Worm (Caenorhabditis elegans) whole organism, dauer: ENCODE measurements around the gene sysm-1.

Experiments used
- unc-62 ChIP-seq: sonication (generic microtip); optimal IDR thresholded peaks from 2 replicates; lab custom pipeline; 2017; ENCODE audit warnings: missing biosample characterization, missing genetic modification reagents, missing genetic modification characterization

The sysm-1 gene

ce11 chrII:9083093-9083492 is at the start of gene sysm-1:
Gene sysm-1 (minus strand): TSS chrII:9083193.
- TF ChIP-seq unc-62 (GFP tag; lab: Kevin White, UChicago), result no peak

DNA sequence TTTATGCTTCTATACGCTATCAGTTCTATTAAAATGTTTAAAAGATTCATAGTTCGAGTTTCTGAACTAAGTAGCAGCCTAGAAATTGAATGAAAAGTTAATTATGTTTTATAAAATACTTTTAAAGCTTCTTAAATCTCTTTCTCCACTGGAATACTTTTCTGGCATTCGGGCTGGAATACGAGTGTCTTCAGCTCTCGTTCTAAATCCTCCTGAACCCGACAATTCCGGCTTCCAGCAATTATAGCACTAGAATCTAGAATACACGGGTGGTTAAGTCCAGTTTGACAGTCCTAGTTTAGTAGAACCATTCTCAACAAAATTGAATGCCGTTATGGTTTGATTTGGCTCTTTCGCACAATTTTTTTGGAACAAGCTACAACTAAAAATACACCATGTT is 49.3 kb upstream of the sysm-1 start:
- no peak for TF ChIP-seq unc-62 (GFP tag; lab: Kevin White, UChicago)

ce11 chrII:9131363-9131762 is 48.4 kb upstream of the sysm-1 start, which contains the start of gene C16D2.1:
Gene C16D2.1 (plus strand): TSS chrII:9131663.
- no peak for TF ChIP-seq unc-62 (GFP tag; lab: Kevin White, UChicago)

DNA sequence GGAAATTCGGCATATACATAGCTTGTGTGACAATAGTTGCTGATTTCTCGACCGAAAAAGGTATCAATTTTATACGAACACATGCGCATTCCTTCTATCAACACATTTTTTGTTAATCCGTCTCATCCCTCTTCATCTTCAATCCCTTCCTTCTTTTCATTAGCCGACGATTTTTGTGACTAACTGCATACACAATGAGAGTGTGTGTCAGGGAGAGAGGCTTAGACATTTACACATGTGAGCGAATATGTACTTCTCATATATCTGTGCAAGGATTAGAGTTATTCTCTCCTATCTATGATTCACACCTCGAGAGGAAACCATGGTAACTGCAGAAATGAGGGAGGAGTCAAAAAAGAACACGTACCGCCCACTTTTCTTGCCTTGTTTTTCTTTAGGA is 47.3 kb upstream of the sysm-1 start:
- no peak for TF ChIP-seq unc-62 (GFP tag; lab: Kevin White, UChicago)

DNA sequence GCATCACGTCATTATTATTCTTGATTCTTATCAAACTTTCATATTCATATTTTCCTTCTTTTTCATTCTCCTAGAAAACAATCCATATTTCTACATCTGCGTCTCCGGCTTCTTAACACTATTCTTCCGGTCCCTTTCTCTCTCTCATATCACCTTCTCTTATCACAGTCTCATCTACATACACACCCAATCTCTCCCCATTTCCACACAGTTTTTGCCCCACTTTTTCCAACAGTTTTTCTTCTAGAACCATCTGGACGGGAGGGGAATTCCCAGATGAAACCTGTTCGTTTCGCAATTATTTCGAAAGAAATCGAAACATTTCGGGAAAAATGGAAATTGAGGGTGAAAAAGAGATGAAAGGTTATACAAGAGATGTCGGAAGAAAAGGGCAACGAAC is 45.1 kb upstream of the sysm-1 start:
- no peak for TF ChIP-seq unc-62 (GFP tag; lab: Kevin White, UChicago)

DNA sequence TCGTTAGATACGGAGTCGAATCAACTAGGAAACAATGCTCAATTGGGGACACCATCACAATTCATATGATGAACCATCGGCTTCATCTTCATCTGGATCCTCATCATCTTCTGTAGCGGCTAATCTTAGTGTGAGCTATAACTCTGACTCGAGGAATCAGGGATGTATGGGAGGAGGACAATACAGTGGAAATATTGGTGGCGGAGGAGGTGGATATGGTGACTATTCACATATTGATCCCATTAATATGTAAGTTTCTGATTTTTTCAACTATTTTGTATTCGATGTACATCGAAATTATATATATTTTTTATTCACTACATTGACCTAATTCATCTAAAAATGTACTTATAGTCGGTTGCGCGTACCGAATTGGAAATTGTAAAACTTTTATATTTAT is 44.4 kb upstream of the sysm-1 start:
- no peak for TF ChIP-seq unc-62 (GFP tag; lab: Kevin White, UChicago)

DNA sequence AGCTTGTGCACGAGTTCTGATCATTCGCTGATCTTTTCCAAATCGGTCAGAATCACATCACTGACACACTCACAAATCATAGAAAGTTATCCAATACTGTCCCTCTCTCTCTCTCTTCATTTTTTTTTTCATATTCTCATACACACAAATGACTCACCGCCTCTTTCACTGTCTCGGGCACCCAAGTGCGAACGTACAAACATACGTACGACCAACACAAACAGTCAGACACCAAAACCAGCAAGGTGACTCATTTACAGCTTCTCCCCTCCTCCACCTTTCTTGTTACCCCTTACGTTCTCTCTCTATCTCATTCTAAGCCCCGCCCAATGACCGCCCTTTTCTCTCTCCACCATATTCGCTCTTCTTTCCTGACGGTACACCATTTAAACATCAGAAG is 44.0 kb upstream of the sysm-1 start:
- no peak for TF ChIP-seq unc-62 (GFP tag; lab: Kevin White, UChicago)

DNA sequence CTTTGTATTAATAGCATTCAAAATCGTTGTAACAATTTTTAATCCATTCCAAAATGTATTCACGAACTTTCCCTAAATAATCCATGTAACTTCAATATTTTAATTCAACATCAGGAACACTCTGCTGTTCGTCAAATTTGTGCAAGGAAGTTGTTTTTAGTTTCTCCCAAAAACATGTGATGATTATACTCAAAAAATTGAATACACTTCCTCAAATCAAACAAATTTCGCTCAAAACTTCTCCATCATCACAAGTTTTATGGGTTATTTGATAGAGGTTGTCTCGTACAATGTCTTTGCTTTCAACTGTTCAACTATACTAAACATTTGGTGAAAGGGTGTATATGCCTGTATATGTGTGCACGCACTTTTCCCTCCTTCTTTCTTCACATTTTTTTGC is 42.0 kb upstream of the sysm-1 start:
- TF ChIP-seq unc-62 (GFP tag; lab: Kevin White, UChicago), result no peak

DNA sequence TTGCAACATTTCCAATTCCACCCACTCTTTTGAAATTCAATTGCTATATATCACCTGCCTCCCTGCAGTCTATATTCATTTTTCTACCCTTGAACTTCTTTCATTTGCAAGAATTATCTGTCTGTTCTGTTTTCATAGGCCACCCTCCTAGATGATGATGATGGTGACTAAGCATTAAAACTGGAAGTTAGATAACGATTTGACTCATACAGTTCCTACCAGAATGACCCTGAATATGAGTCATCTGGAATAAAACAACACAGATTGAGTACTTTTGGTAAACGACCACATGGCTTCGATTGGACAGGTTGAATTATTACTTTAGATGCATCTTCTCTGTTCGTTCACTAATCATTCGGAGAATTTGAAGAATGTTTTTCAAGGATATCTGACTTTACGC is 41.4 kb upstream of the sysm-1 start:
- TF ChIP-seq unc-62 (GFP tag; lab: Kevin White, UChicago), result no peak

- no peak for TF ChIP-seq unc-62 (GFP tag; lab: Kevin White, UChicago)
These were observed 38.0 kb upstream of the sysm-1 start for ce11 chrII:9120813-9121554.

- TF ChIP-seq unc-62 (GFP tag; lab: Kevin White, UChicago), result no peak
These were observed 37.3 kb upstream of the sysm-1 start for ce11 chrII:9120329-9120728.

ce11 chrII:9117789-9118242 is 34.8 kb upstream of the sysm-1 start:
- no peak for TF ChIP-seq unc-62 (GFP tag; lab: Kevin White, UChicago)

DNA sequence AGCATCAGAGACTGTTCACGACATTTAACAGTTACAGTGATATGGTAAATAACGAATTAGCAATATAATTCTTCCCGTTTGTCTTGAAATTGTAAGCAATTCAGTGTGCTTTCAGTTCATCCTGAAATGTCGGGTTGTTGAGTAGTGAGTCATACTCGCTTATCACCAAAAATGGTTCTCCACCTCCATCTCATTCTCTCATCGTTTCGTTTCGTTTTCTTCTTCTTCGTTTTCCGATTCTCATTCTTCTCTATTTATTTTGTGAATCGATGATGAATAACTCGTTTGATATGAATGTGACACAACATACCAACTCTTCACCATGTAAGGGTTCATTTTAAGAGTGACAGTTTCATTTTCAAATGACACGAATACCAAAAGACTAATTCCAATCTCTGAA is 33.4 kb upstream of the sysm-1 start:
- no peak for TF ChIP-seq unc-62 (GFP tag; lab: Kevin White, UChicago)

ce11 chrII:9115644-9116043 is 32.7 kb upstream of the sysm-1 start:
- no peak for TF ChIP-seq unc-62 (GFP tag; lab: Kevin White, UChicago)

DNA sequence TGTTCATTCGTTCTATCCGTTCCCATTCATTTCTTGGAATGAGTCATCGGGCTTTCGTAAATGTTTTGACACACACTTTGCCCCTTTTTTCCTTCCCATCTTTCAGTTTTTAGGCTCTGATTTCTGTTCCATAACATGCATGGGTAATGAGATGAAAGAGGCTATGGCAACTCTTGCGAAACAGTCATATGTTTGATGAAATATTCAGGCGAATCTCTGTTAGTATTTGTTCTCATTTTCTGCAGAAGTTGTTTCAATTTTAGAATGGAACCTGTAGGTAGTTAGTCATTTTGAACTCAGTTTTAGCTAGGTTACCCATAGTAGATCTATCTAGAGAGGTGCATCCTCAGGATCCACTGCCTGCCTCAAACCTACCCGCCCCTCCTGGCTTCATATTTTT is 32.0 kb upstream of the sysm-1 start:
- TF ChIP-seq unc-62 (GFP tag; lab: Kevin White, UChicago), result no peak

DNA sequence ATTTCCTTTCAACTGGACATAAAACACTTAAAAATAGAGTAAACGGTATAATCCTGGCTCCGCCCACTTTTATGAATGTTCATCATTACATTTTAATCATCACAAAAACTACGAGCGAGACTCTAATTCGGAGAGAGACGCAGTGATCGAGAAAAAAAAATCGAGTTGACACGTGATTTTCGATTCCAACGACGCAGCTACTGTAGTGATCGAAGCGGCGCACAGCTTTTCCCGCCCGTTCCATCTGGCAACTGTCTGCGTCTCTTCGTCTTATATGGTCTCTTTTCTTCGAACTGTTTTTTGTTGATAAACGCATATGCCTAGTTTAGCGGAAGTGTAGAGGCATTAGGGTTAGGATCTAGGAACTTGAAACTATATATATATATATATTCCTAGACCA is 30.8 kb upstream of the sysm-1 start:
- no peak for TF ChIP-seq unc-62 (GFP tag; lab: Kevin White, UChicago)

DNA sequence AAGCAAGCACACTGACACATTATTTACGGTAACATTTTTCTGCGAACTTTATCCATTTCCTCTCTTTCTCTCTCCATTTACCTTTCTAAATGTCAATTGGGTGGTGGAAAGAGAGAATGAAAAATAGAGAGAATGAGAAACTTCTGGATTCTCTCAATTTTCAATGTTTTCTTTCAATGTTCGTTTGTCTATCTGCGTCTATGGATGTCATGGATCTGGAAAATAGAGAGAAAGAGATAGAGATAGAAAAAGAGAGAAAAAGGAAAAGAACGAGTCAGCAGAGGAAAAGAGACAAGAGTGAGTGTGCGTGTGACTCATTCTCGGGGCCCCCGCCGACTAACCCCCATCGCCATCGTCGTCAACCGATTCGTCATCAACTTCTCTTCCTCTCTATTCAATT is 29.9 kb upstream of the sysm-1 start, which contains the start of gene jun-1:
jun-1 (plus strand) TSS at position 307 of the 400 bp plus-strand sequence.
- TF ChIP-seq unc-62 (GFP tag; lab: Kevin White, UChicago), result no peak
